Fruit fly (Drosophila melanogaster) whole organism, embryonic: ENCODE measurements around the gene pes.

ENCODE experiments used
- CG1024 ChIP-seq: fragments of 200-800 bp; sonication (Bioruptor generic); IDR thresholded peaks from 2 replicates; pipeline ENCODE4 v1.3.6; 2022; ENCODE audit warnings: missing biosample characterization, missing genetic modification characterization
- CG11560 ChIP-seq: fragments of 200-800 bp; sonication (Bioruptor generic); IDR thresholded peaks from 3 replicates; pipeline ENCODE4 v1.3.6; 2022; ENCODE audit warnings: missing biosample characterization, missing genetic modification characterization
- CG12744 ChIP-seq: fragments of 200-800 bp; sonication (Bioruptor generic); optimal IDR thresholded peaks from 2 replicates; lab custom pipeline; 2016; ENCODE audit warnings: missing biosample characterization, missing genetic modification characterization
- CG12769 ChIP-seq: fragments of 200-800 bp; sonication (Bioruptor generic); optimal IDR thresholded peaks from 2 replicates; lab custom pipeline; 2019; ENCODE audit warnings: missing biosample characterization, mild to moderate bottlenecking, missing genetic modification characterization, moderate library complexity
- CG13123 ChIP-seq: fragments of 200-800 bp; sonication (Bioruptor generic); optimal IDR thresholded peaks from 2 replicates; lab custom pipeline; 2016; ENCODE audit warnings: missing biosample characterization, missing genetic modification characterization
- CG14014 ChIP-seq: fragments of 200-800 bp; sonication (Bioruptor generic); IDR thresholded peaks from 2 replicates; pipeline ENCODE4 v1.3.6; 2022; ENCODE audit warnings: missing biosample characterization, missing genetic modification characterization
- CG14667 ChIP-seq: fragments of 200-800 bp; sonication (Bioruptor generic); IDR thresholded peaks from 2 replicates; pipeline ENCODE4 v1.3.6; 2022; ENCODE audit warnings: missing biosample characterization, missing genetic modification characterization
- CG15514 ChIP-seq: fragments of 200-800 bp; sonication (Bioruptor generic); optimal IDR thresholded peaks from 3 replicates; lab custom pipeline; 2017; ENCODE audit warnings: missing biosample characterization, missing genetic modification characterization, mild to moderate bottlenecking, moderate library complexity, missing genetic modification reagents
- CG16813 ChIP-seq: fragments of 200-800 bp; sonication (Bioruptor generic); IDR thresholded peaks from 3 replicates; pipeline ENCODE4 v1.3.6; 2022; ENCODE audit warnings: missing biosample characterization, missing genetic modification characterization; ENCODE audit not compliant: partially characterized antibody
- CG17186 ChIP-seq: fragments of 200-800 bp; sonication (Bioruptor generic); optimal IDR thresholded peaks from 3 replicates; lab custom pipeline; 2017; ENCODE audit warnings: missing biosample characterization, missing genetic modification reagents, missing genetic modification characterization
- CG17829 ChIP-seq: fragments of 200-800 bp; optimal IDR thresholded peaks from 2 replicates; lab custom pipeline; 2019; ENCODE audit warnings: missing biosample characterization, mild to moderate bottlenecking, missing genetic modification characterization, moderate library complexity
- CG2129 ChIP-seq: fragments of 200-800 bp; sonication (Bioruptor generic); IDR thresholded peaks from 2 replicates; pipeline ENCODE4 v1.3.6; 2022; ENCODE audit warnings: missing biosample characterization, missing genetic modification characterization; ENCODE audit not compliant: partially characterized antibody
- CG31365 ChIP-seq: fragments of 200-800 bp; sonication (Bioruptor generic); optimal IDR thresholded peaks from 2 replicates; lab custom pipeline; 2018; ENCODE audit warnings: missing biosample characterization, mild to moderate bottlenecking, missing genetic modification characterization
- CG43689 ChIP-seq: fragments of 200-800 bp; sonication (Bioruptor generic); IDR thresholded peaks from 2 replicates; pipeline ENCODE4 v1.3.6; 2022; ENCODE audit warnings: missing biosample characterization, missing genetic modification characterization
- CG4854 ChIP-seq: fragments of 200-800 bp; sonication (Bioruptor generic); optimal IDR thresholded peaks from 2 replicates; lab custom pipeline; 2016; ENCODE audit warnings: missing biosample characterization, missing genetic modification characterization, inconsistent platforms
- CG7987 ChIP-seq: fragments of 200-800 bp; sonication (Bioruptor generic); optimal IDR thresholded peaks from 2 replicates; lab custom pipeline; 2018; ENCODE audit warnings: missing biosample characterization, mild to moderate bottlenecking, missing genetic modification characterization, moderate library complexity
- CG9437 ChIP-seq: fragments of 200-800 bp; sonication (Bioruptor generic); optimal IDR thresholded peaks from 2 replicates; lab custom pipeline; 2018; ENCODE audit warnings: missing biosample characterization, mild to moderate bottlenecking, missing genetic modification characterization
- CkIIα-i1 ChIP-seq: fragments of 200-800 bp; sonication (Bioruptor generic); IDR thresholded peaks from 2 replicates; pipeline ENCODE4 v1.3.6; 2022; ENCODE audit warnings: missing biosample characterization, missing genetic modification characterization
- CrebB ChIP-seq: fragments of 200-800 bp; sonication (Bioruptor generic); optimal IDR thresholded peaks from 3 replicates; lab custom pipeline; 2018; ENCODE audit warnings: missing biosample characterization, mild to moderate bottlenecking, missing genetic modification characterization
- Dad ChIP-seq: fragments of 200-800 bp; sonication (Bioruptor generic); optimal IDR thresholded peaks from 3 replicates; lab custom pipeline; 2016; ENCODE audit warnings: missing biosample characterization, missing genetic modification characterization
- Dll ChIP-seq: fragments of 200-800 bp; sonication (Bioruptor generic); IDR thresholded peaks from 4 replicates; pipeline ENCODE4 v1.3.6; 2022; ENCODE audit warnings: missing biosample characterization, missing genetic modification characterization; ENCODE audit not compliant: partially characterized antibody
- Ets97D ChIP-seq: fragments of 200-800 bp; sonication (Bioruptor generic); optimal IDR thresholded peaks from 3 replicates; lab custom pipeline; 2016; ENCODE audit warnings: missing biosample characterization, missing genetic modification characterization
- Fer2 ChIP-seq: fragments of 200-800 bp; sonication (Bioruptor generic); optimal IDR thresholded peaks from 2 replicates; lab custom pipeline; 2018; ENCODE audit warnings: missing biosample characterization, mild to moderate bottlenecking, missing genetic modification characterization, moderate library complexity
- Hmr ChIP-seq: fragments of 200-800 bp; sonication (Bioruptor generic); optimal IDR thresholded peaks from 3 replicates; lab custom pipeline; 2017; ENCODE audit warnings: mild to moderate bottlenecking, missing biosample characterization, missing genetic modification reagents, missing genetic modification characterization
- Hr3 ChIP-seq: fragments of 200-800 bp; sonication (Bioruptor generic); optimal IDR thresholded peaks from 3 replicates; lab custom pipeline; 2016; ENCODE audit warnings: missing biosample characterization, missing genetic modification characterization
- Hr39 ChIP-seq: fragments of >200 bp; optimal IDR thresholded peaks from 2 replicates; lab custom pipeline; 2017
- Kr ChIP-seq: fragments of 200-800 bp; sonication (Bioruptor generic); optimal IDR thresholded peaks from 2 replicates; lab custom pipeline; 2017; ENCODE audit warnings: missing biosample characterization, mild to moderate bottlenecking, missing genetic modification characterization
- MESR4 ChIP-seq: fragments of 200-800 bp; sonication (Bioruptor generic); optimal IDR thresholded peaks from 2 replicates; lab custom pipeline; 2018; ENCODE audit warnings: missing biosample characterization, mild to moderate bottlenecking, missing genetic modification characterization, moderate library complexity
- Med ChIP-seq: fragments of 200-800 bp; sonication (Bioruptor generic); peaks from one replicate; lab custom pipeline; 2016; ENCODE audit warnings: missing biosample characterization, missing genetic modification characterization, mild to moderate bottlenecking, inconsistent platforms, moderate library complexity
- Scr ChIP-seq: fragments of 200-800 bp; sonication (Bioruptor generic); IDR thresholded peaks from 2 replicates; pipeline ENCODE4 v1.3.6; 2022; ENCODE audit warnings: missing biosample characterization, missing genetic modification characterization; ENCODE audit not compliant: partially characterized antibody
- Spps ChIP-seq: fragments of 200-800 bp; sonication (Bioruptor generic); optimal IDR thresholded peaks from 2 replicates; lab custom pipeline; 2018; ENCODE audit warnings: missing biosample characterization, mild to moderate bottlenecking, missing genetic modification characterization
- bigmax ChIP-seq: fragments of 200-800 bp; sonication (Bioruptor generic); optimal IDR thresholded peaks from 2 replicates; lab custom pipeline; 2018; ENCODE audit warnings: missing biosample characterization, mild to moderate bottlenecking, missing genetic modification characterization
- cato ChIP-seq: fragments of 200-800 bp; sonication (Bioruptor generic); optimal IDR thresholded peaks from 2 replicates; lab custom pipeline; 2016; ENCODE audit warnings: missing biosample characterization, missing genetic modification characterization, borderline replicate concordance
- caup ChIP-seq: fragments of 200-800 bp; sonication (Bioruptor generic); optimal IDR thresholded peaks from 3 replicates; lab custom pipeline; 2017; ENCODE audit warnings: missing biosample characterization, mild to moderate bottlenecking, missing genetic modification characterization, moderate library complexity; ENCODE audit not compliant: severe bottlenecking
- croc ChIP-seq: fragments of 200-800 bp; sonication (Bioruptor generic); conservative IDR thresholded peaks from 3 replicates; pipeline ENCODE4 v1.3.6; 2022; ENCODE audit warnings: missing biosample characterization, missing genetic modification characterization
- crp ChIP-seq, 2 experiments: fragments of 200-800 bp; sonication (Bioruptor generic); optimal IDR thresholded peaks; 2 replicates in 1 of 2; 3 replicates in 1 of 2; lab custom pipeline; 2017; ENCODE audit warnings: missing biosample characterization in 2 of 2, missing genetic modification characterization in 2 of 2, mild to moderate bottlenecking in 1 of 2, moderate library complexity in 1 of 2
- cwo ChIP-seq: fragments of 200-800 bp; sonication (Bioruptor generic); optimal IDR thresholded peaks from 3 replicates; lab custom pipeline; 2017; ENCODE audit warnings: missing biosample characterization, missing genetic modification characterization, mild to moderate bottlenecking, moderate library complexity, missing genetic modification reagents
- dan ChIP-seq: fragments of 200-800 bp; sonication (Bioruptor generic); IDR thresholded peaks from 2 replicates; pipeline ENCODE4 v1.3.6; 2022; ENCODE audit warnings: missing biosample characterization, missing genetic modification characterization
- dimm ChIP-seq: fragments of 200-800 bp; sonication (Bioruptor generic); IDR thresholded peaks from 2 replicates; pipeline ENCODE4 v1.3.6; 2022; ENCODE audit warnings: missing biosample characterization, missing genetic modification characterization
- exex ChIP-seq: fragments of 200-800 bp; sonication (Bioruptor generic); optimal IDR thresholded peaks from 4 replicates; lab custom pipeline; 2018; ENCODE audit warnings: missing biosample characterization, mild to moderate bottlenecking, missing genetic modification characterization, moderate library complexity
- gro ChIP-seq: fragments of 200-800 bp; sonication (Bioruptor generic); optimal IDR thresholded peaks from 2 replicates; lab custom pipeline; 2016; ENCODE audit warnings: missing biosample characterization, missing genetic modification characterization
- jumu ChIP-seq: fragments of 200-800 bp; sonication (Bioruptor generic); optimal IDR thresholded peaks from 3 replicates; lab custom pipeline; 2016; ENCODE audit warnings: missing biosample characterization, missing genetic modification characterization
- kni ChIP-seq: fragments of 200-800 bp; sonication (Bioruptor generic); optimal IDR thresholded peaks from 3 replicates; lab custom pipeline; 2017; ENCODE audit warnings: mild to moderate bottlenecking, missing biosample characterization, missing genetic modification reagents, missing genetic modification characterization
- lab ChIP-seq: fragments of 200-800 bp; sonication (Bioruptor generic); optimal IDR thresholded peaks from 3 replicates; lab custom pipeline; 2017; ENCODE audit warnings: missing biosample characterization, missing genetic modification characterization, mild to moderate bottlenecking, moderate library complexity, missing genetic modification reagents
- mam ChIP-seq: fragments of 200-800 bp; sonication (Bioruptor generic); optimal IDR thresholded peaks from 3 replicates; lab custom pipeline; 2016; ENCODE audit warnings: missing biosample characterization, missing genetic modification characterization
- nau ChIP-seq: fragments of 200-800 bp; sonication (Bioruptor generic); optimal IDR thresholded peaks from 3 replicates; lab custom pipeline; 2017; ENCODE audit warnings: missing biosample characterization, mild to moderate bottlenecking, missing genetic modification characterization, missing genetic modification reagents
- pb ChIP-seq: fragments of 200-800 bp; sonication (Bioruptor generic); optimal IDR thresholded peaks from 3 replicates; lab custom pipeline; 2016; ENCODE audit warnings: missing biosample characterization, missing genetic modification characterization
- row ChIP-seq: fragments of 200-800 bp; sonication (Bioruptor generic); IDR thresholded peaks from 3 replicates; pipeline ENCODE4 v1.3.6; 2022; ENCODE audit warnings: missing biosample characterization, missing genetic modification characterization
- sima ChIP-seq: fragments of 200-800 bp; sonication (Bioruptor generic); optimal IDR thresholded peaks from 2 replicates; lab custom pipeline; 2016; ENCODE audit warnings: missing biosample characterization, missing genetic modification characterization
- sisA ChIP-seq: fragments of 200-800 bp; sonication (Bioruptor generic); IDR thresholded peaks from 2 replicates; pipeline ENCODE4 v1.3.6; 2022; ENCODE audit warnings: missing biosample characterization, missing genetic modification characterization

pes gene

dm6 chr2L:8030693-8031210 is 36.8 kb upstream of the pes start, which contains the start of gene Cka (continued):
- TF ChIP-seq CG2129 (GFP tag; lab: Robert Waterston, UW) (no peak), CG12769 (tag; lab: Kevin White, UChicago) (no peak), CG1024 (GFP tag; lab: Robert Waterston, UW) (no peak), CG4854 (GFP tag; lab: Kevin White, UChicago) (no peak), CG7987 (GFP tag; lab: Kevin White, UChicago) (peak; percentile 16), CG9437 (GFP tag; lab: Kevin White, UChicago) (no peak), CG15514 (GFP tag; lab: Kevin White, UChicago) (peak; percentile 12), CkIIα-i1 (GFP tag; lab: Robert Waterston, UW) (no peak), crp (GFP tag; optimal IDR thresholded peaks at IDR 0.05; lab: Kevin White, UChicago) (no peak), Ets97D (no peak), row (GFP tag; lab: Robert Waterston, UW) (no peak), CG11560 (no peak), caup (GFP tag; lab: Kevin White, UChicago) (no peak), CrebB (tag; lab: Kevin White, UChicago) (no peak), kni (GFP tag; lab: Kevin White, UChicago) (peak; percentile 13), CG16813 (no peak), Hmr (GFP tag; lab: Kevin White, UChicago) (peak; percentile 42), Fer2 (tag; lab: Kevin White, UChicago) (no peak), CG17186 (peak; percentile 36), Scr (peak; percentile 8; the same call in 1 of the 2 replicates), CG17829 (peak; percentile 17), jumu (peak; percentile 13), mam (GFP tag; lab: Kevin White, UChicago) (no peak), dan (GFP tag; lab: Robert Waterston, UW) (no peak), CG13123 (GFP tag; lab: Kevin White, UChicago) (no peak), CG12744 (GFP tag; lab: Kevin White, UChicago) (no peak), Hr3 (GFP tag; lab: Kevin White, UChicago) (no peak), CG14667 (GFP tag; lab: Robert Waterston, UW) (no peak), Med (peak; percentile 87), CG31365 (no peak), bigmax (GFP tag; lab: Kevin White, UChicago) (no peak), CG14014 (GFP tag; lab: Robert Waterston, UW) (no peak), Spps (tag; lab: Kevin White, UChicago) (no peak), cwo (no peak), CG43689 (GFP tag; lab: Robert Waterston, UW) (no peak), croc (no peak), MESR4 (GFP tag; lab: Kevin White, UChicago) (peak; percentile 88), Dll (GFP tag; lab: Robert Waterston, UW) (no peak), sisA (no peak), nau (no peak), exex (no peak), gro (GFP tag; lab: Kevin White, UChicago) (no peak), cato (GFP tag; lab: Kevin White, UChicago) (no peak), Hr39 (lab: Kevin White, UChicago) (no peak), Kr (GFP tag; lab: Kevin White, UChicago) (no peak), dimm (no peak), pb (no peak), sima (GFP tag; lab: Kevin White, UChicago) (no peak), Dad (GFP tag; lab: Kevin White, UChicago) (no peak), lab (GFP tag; lab: Kevin White, UChicago) (peak; percentile 46)
